ENCODE assay signal across 8 worm cellular contexts in the genomic region with DNA sequence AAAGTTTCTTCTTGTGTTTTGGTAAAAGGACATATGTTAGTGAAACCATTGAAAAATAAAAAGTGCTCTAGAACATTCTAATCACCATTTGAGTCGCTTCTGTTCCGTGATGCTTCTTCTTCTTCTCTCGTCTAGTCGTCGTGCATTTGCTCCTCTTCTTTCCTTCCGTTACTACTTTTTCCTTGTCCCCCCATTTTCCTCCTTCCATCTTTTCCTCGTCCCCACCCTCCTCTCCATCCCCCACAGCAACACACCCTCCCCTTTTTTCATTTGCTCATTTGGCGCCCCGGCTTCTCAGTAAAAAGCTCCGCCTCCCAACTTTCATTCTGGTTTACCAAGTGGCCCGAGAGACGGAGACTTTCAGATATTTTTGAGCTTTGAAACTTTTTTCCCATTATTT.
TF ChIP-seq lines count a peak whose summit lies in the region.

No protein-coding gene starts in this region.

TF ChIP-seq in whole organism, L1 larva, 84 proteins besides CTCF, POLR2A, EP300 and RAD21 (continues in another document):
- TF ChIP-seq lin-35 (GFP tag; optimal IDR thresholded peaks at IDR 0.05; lab: Kevin White, UChicago) (peak in 1 of 2 experiments; percentile 39), efl-1 (optimal IDR thresholded peaks at IDR 0.05; lab: Kevin White, UChicago) (no peak), efl-1 (GFP tag; optimal IDR thresholded peaks at IDR 0.05 in 1 of 2; lab: Kevin White, UChicago) (peak in 1 of 2 experiments; percentile 14), alr-1 (tag; optimal IDR thresholded peaks at IDR 0.05; lab: Kevin White, UChicago; ENCODE audit: borderline replicate concordance) (no peak), ztf-11 (tag; optimal IDR thresholded peaks at IDR 0.05; lab: Kevin White, UChicago) (no peak), egl-13 (tag; optimal IDR thresholded peaks at IDR 0.05; lab: Kevin White, UChicago) (no peak), ets-5 (GFP tag; IDR thresholded peaks at IDR 0.05; lab: Robert Waterston, UW) (no peak), unc-86 (tag; optimal IDR thresholded peaks at IDR 0.05; lab: Kevin White, UChicago) (no peak), efl-3 (GFP tag; optimal IDR thresholded peaks at IDR 0.05; lab: Kevin White, UChicago) (no peak), unc-130 (tag; optimal IDR thresholded peaks at IDR 0.05; lab: Kevin White, UChicago) (no peak)

TF ChIP-seq in whole organism, L2 larva, 48 proteins besides CTCF, POLR2A, EP300 and RAD21 (continues in another document):
- TF ChIP-seq lsy-2 (tag; optimal IDR thresholded peaks at IDR 0.05; lab: Kevin White, UChicago) (peak in 1 of 2 experiments; percentile 46), nhr-10 (tag; optimal IDR thresholded peaks at IDR 0.05; lab: Kevin White, UChicago) (no peak), aly-2 (tag; optimal IDR thresholded peaks at IDR 0.05; lab: Kevin White, UChicago) (no peak), sem-4 (tag; optimal IDR thresholded peaks at IDR 0.05; lab: Kevin White, UChicago) (peak; percentile 14), elt-3 (tag; optimal IDR thresholded peaks at IDR 0.05; lab: Kevin White, UChicago) (no peak), ztf-11 (tag; optimal IDR thresholded peaks at IDR 0.05; lab: Kevin White, UChicago) (no peak), unc-62 (GFP tag; optimal IDR thresholded peaks at IDR 0.05; lab: Kevin White, UChicago) (no peak), C34F6.9 (tag; optimal IDR thresholded peaks at IDR 0.05; lab: Kevin White, UChicago) (peak; percentile 70), skn-1 (tag; optimal IDR thresholded peaks at IDR 0.05; lab: Kevin White, UChicago) (no peak), nhr-237 (tag; optimal IDR thresholded peaks at IDR 0.05; lab: Kevin White, UChicago) (no peak), nhr-25 (tag; optimal IDR thresholded peaks at IDR 0.05; lab: Kevin White, UChicago) (no peak)

TF ChIP-seq in whole organism, L3 larva, 47 proteins besides CTCF, POLR2A, EP300 and RAD21:
- TF ChIP-seq hmg-11 (tag; optimal IDR thresholded peaks at IDR 0.05; lab: Kevin White, UChicago) (peak; percentile 31), lin-39 (tag; optimal IDR thresholded peaks at IDR 0.05; lab: Kevin White, UChicago) (peak; percentile 74), nhr-77 (tag; optimal IDR thresholded peaks at IDR 0.05; lab: Kevin White, UChicago) (no peak), nfya-1 (tag; optimal IDR thresholded peaks at IDR 0.05; lab: Kevin White, UChicago; ENCODE audit: insufficient read depth) (peak; percentile 55), ama-1 (optimal IDR thresholded peaks at IDR 0.05; lab: Kevin White, UChicago) (peak; percentile 28)

TF ChIP-seq in whole organism, L4 larva, 104 proteins besides CTCF, POLR2A, EP300 and RAD21 (continues in another document):
- TF ChIP-seq R02D3.7 (tag; optimal IDR thresholded peaks at IDR 0.05; lab: Kevin White, UChicago), result no peak
- TF ChIP-seq nhr-25 (tag; optimal IDR thresholded peaks at IDR 0.05; lab: Kevin White, UChicago; ENCODE audit: borderline replicate concordance, insufficient read depth), result no peak
- TF ChIP-seq nhr-77 (tag; optimal IDR thresholded peaks at IDR 0.05; lab: Kevin White, UChicago), result no peak
- TF ChIP-seq fkh-10 (GFP tag; optimal IDR thresholded peaks at IDR 0.05; lab: Kevin White, UChicago), result peak; percentile 52
- no peak for TF ChIP-seq ceh-20 (GFP tag; IDR thresholded peaks at IDR 0.05; lab: Robert Waterston, UW)
- TF ChIP-seq zfp-2 (tag; optimal IDR thresholded peaks at IDR 0.05; lab: Kevin White, UChicago), result no peak
- no peak for TF ChIP-seq ceh-82 (tag; optimal IDR thresholded peaks at IDR 0.05; lab: Kevin White, UChicago)
- no peak for TF ChIP-seq zag-1 (tag; optimal IDR thresholded peaks at IDR 0.05; lab: Kevin White, UChicago)
- peak; percentile 42 for TF ChIP-seq mep-1 (tag; optimal IDR thresholded peaks at IDR 0.05; lab: Kevin White, UChicago)
- no peak for TF ChIP-seq lin-13 (GFP tag; optimal IDR thresholded peaks at IDR 0.05; lab: Kevin White, UChicago)
- TF ChIP-seq duxl-1 (tag; optimal IDR thresholded peaks at IDR 0.05; lab: Kevin White, UChicago; ENCODE audit: poor library complexity), result no peak
- TF ChIP-seq zip-2 (tag; optimal IDR thresholded peaks at IDR 0.05; lab: Kevin White, UChicago), result no peak

TF ChIP-seq in whole organism, early embryonic, 17 proteins besides CTCF, POLR2A, EP300 and RAD21:
- TF ChIP-seq scrt-1 (GFP tag; IDR thresholded peaks at IDR 0.05; lab: Robert Waterston, UW) (0 out of 2 replicates have a peak, but pooled peaks have one; percentile 33), ama-1 (optimal IDR thresholded peaks at IDR 0.05; lab: Kevin White, UChicago) (no peak)

TF ChIP-seq in whole organism, midembryonic, 9 proteins besides CTCF, POLR2A, EP300 and RAD21:
- TF ChIP-seq ztf-23 (GFP tag; IDR thresholded peaks at IDR 0.05; lab: Robert Waterston, UW) (0 out of 2 replicates have a peak, but pooled peaks have one; percentile 47), med-1 (GFP tag; optimal IDR thresholded peaks at IDR 0.05; lab: Kevin White, UChicago; ENCODE audit: insufficient read depth) (no peak), ztf-29 (GFP tag; IDR thresholded peaks at IDR 0.05; lab: Robert Waterston, UW) (no peak), klf-2 (GFP tag; conservative IDR thresholded peaks at IDR 0.05; lab: Robert Waterston, UW) (no peak)

TF ChIP-seq in whole organism, mixed stage, embryonic, 35 proteins besides CTCF, POLR2A, EP300 and RAD21:
- TF ChIP-seq cnd-1 (tag; optimal IDR thresholded peaks at IDR 0.05; lab: Kevin White, UChicago), result no peak
- TF ChIP-seq elt-3 (tag; optimal IDR thresholded peaks at IDR 0.05; lab: Kevin White, UChicago), result no peak
- peak; percentile 16 for TF ChIP-seq unc-120 (tag; optimal IDR thresholded peaks at IDR 0.05; lab: Kevin White, UChicago; ENCODE audit: poor library complexity, severe bottlenecking)
- TF ChIP-seq ces-1 (GFP tag; optimal IDR thresholded peaks at IDR 0.05; lab: Kevin White, UChicago), result peak; percentile 44
- no peak for TF ChIP-seq ceh-43 (GFP tag; optimal IDR thresholded peaks at IDR 0.05; lab: Kevin White, UChicago)

TF ChIP-seq in whole organism, young adult, 124 proteins besides CTCF, POLR2A, EP300 and RAD21:
- TF ChIP-seq mcd-1 (GFP tag; IDR thresholded peaks at IDR 0.05; lab: Robert Waterston, UW) (0 out of 2 replicates have a peak, but pooled peaks have one; percentile 14), madf-3 (GFP tag; IDR thresholded peaks at IDR 0.05; lab: Robert Waterston, UW) (no peak), attf-5 (GFP tag; optimal IDR thresholded peaks at IDR 0.05; lab: Kevin White, UChicago) (peak; percentile 14), K12H6.12 (tag; optimal IDR thresholded peaks at IDR 0.05; lab: Kevin White, UChicago) (peak; percentile 72), T07F8.4 (tag; optimal IDR thresholded peaks at IDR 0.05; lab: Kevin White, UChicago) (no peak), ztf-22 (GFP tag; optimal IDR thresholded peaks at IDR 0.05; lab: Kevin White, UChicago) (peak; percentile 25), cebp-1 (GFP tag; IDR thresholded peaks at IDR 0.05; lab: Robert Waterston, UW) (no peak), cebp-1 (tag; optimal IDR thresholded peaks at IDR 0.05; lab: Kevin White, UChicago) (peak; percentile 38), zfh-2 (GFP tag; conservative IDR thresholded peaks at IDR 0.05; lab: Robert Waterston, UW) (peak; percentile 88), nfyb-1 (GFP tag; IDR thresholded peaks at IDR 0.05; lab: Robert Waterston, UW) (0 out of 2 replicates have a peak, but pooled peaks have one; percentile 23), gei-17 (GFP tag; optimal IDR thresholded peaks at IDR 0.05; lab: Kevin White, UChicago) (no peak)
TF ChIP-seq in whole organism, young adult: peak in this region for 7.
